Worm (Caenorhabditis elegans) whole organism, L4 larva: ENCODE results near the gene mtl-1.
A peak's percentile ranks its signal among the peaks of the same experiment; 100 is the strongest.

ENCODE experiments used
- F10B5.3 ChIP-seq: sonication (generic microtip); optimal IDR thresholded peaks from 2 replicates; lab custom pipeline; 2016; ENCODE audit warnings: mild to moderate bottlenecking, missing genetic modification characterization, missing compliant biosample characterization
- F26F4.8 ChIP-seq: fragments of 200-800 bp; sonication (Bioruptor generic); conservative IDR thresholded peaks from 2 replicates; pipeline ENCODE4 v1.3.6; 2022; ENCODE audit warnings: missing genetic modification characterization, missing compliant biosample characterization
- T20F7.1 ChIP-seq: fragments of 200-800 bp; sonication (Bioruptor generic); optimal IDR thresholded peaks from 2 replicates; lab custom pipeline; 2018; ENCODE audit warnings: mild to moderate bottlenecking, missing genetic modification characterization, missing compliant biosample characterization
- Y105C5A.15 ChIP-seq: fragments of 200-800 bp; sonication (Bioruptor generic); IDR thresholded peaks from 2 replicates; pipeline ENCODE4 v1.3.6; 2022; ENCODE audit warnings: missing genetic modification characterization, missing compliant biosample characterization
- ZK337.2 ChIP-seq: fragments of 200-800 bp; sonication (Bioruptor generic); IDR thresholded peaks from 2 replicates; pipeline ENCODE4 v1.3.6; 2022; ENCODE audit warnings: missing genetic modification reagents, missing genetic modification characterization, missing compliant biosample characterization
- aha-1 ChIP-seq: fragments of 150-350 bp; peaks from one replicate; lab custom pipeline; 2014; ENCODE audit warnings: missing biosample characterization, missing genetic modification characterization
- aly-2 ChIP-seq: sonication (generic microtip); optimal IDR thresholded peaks from 2 replicates; lab custom pipeline; 2018; ENCODE audit warnings: missing biosample characterization, missing genetic modification characterization
- attf-4 ChIP-seq: sonication (generic microtip); optimal IDR thresholded peaks from 3 replicates; lab custom pipeline; 2017; ENCODE audit warnings: missing biosample characterization, missing genetic modification characterization
- ceh-20 ChIP-seq: fragments of 200-800 bp; sonication (Bioruptor generic); IDR thresholded peaks from 2 replicates; pipeline ENCODE4 v1.3.6; 2022; ENCODE audit warnings: missing genetic modification reagents, missing genetic modification characterization, missing compliant biosample characterization
- ceh-44 ChIP-seq: fragments of 200-800 bp; sonication (Bioruptor generic); IDR thresholded peaks from 2 replicates; pipeline ENCODE4 v1.3.6; 2022; ENCODE audit warnings: missing genetic modification reagents, missing genetic modification characterization, missing compliant biosample characterization
- ceh-62 ChIP-seq: sonication (generic microtip); optimal IDR thresholded peaks from 2 replicates; lab custom pipeline; 2017; ENCODE audit warnings: missing biosample characterization, missing genetic modification characterization
- ces-1 ChIP-seq: fragments of 150-350 bp; sonication (generic microtip); optimal IDR thresholded peaks from 4 replicates; lab custom pipeline; 2014; ENCODE audit warnings: missing biosample characterization, missing genetic modification reagents, missing genetic modification characterization
- daf-12 ChIP-seq: fragments of 150-350 bp; optimal IDR thresholded peaks from 2 replicates; lab custom pipeline; 2014; ENCODE audit warnings: missing biosample characterization, missing genetic modification reagents, missing genetic modification characterization
- daf-16 ChIP-seq, 3 experiments: sonication (generic microtip); optimal IDR thresholded peaks; 2 replicates each; lab custom pipeline; 2016 to 2017; ENCODE audit warnings: missing genetic modification characterization in 3 of 3, missing genetic modification reagents in 3 of 3, mild to moderate bottlenecking in 2 of 3, missing compliant biosample characterization in 2 of 3, missing biosample characterization in 1 of 3, moderate library complexity in 1 of 3
- daf-8 ChIP-seq: fragments of 200-800 bp; sonication (Bioruptor generic); IDR thresholded peaks from 2 replicates; pipeline ENCODE4 v1.3.6; 2022; ENCODE audit warnings: missing genetic modification characterization, missing compliant biosample characterization
- dmd-6 ChIP-seq: fragments of 200-800 bp; sonication (Bioruptor generic); IDR thresholded peaks from 2 replicates; pipeline ENCODE4 v1.3.6; 2022; ENCODE audit warnings: missing genetic modification reagents, missing genetic modification characterization, missing compliant biosample characterization
- dve-1 ChIP-seq: sonication (generic microtip); optimal IDR thresholded peaks from 2 replicates; lab custom pipeline; 2017; ENCODE audit warnings: antibody characterized with exemption, mild to moderate bottlenecking, missing genetic modification characterization, missing compliant biosample characterization; ENCODE audit not compliant: insufficient read depth
- egl-27 ChIP-seq: sonication (generic microtip); optimal IDR thresholded peaks from 3 replicates; lab custom pipeline; 2017; ENCODE audit warnings: missing biosample characterization, missing genetic modification reagents, missing genetic modification characterization
- fos-1 ChIP-seq: fragments of 150-350 bp; optimal IDR thresholded peaks from 2 replicates; lab custom pipeline; 2014; ENCODE audit warnings: missing biosample characterization, missing genetic modification characterization
- gei-8 ChIP-seq: fragments of 200-800 bp; sonication (Bioruptor generic); optimal IDR thresholded peaks from 2 replicates; lab custom pipeline; 2018; ENCODE audit warnings: mild to moderate bottlenecking, missing genetic modification characterization, missing compliant biosample characterization
- hif-1 ChIP-seq, 2 experiments: sonication (generic microtip); optimal IDR thresholded peaks; 2 replicates each; lab custom pipeline; 2016 to 2017; ENCODE audit warnings: missing compliant biosample characterization in 2 of 2, missing genetic modification characterization in 2 of 2, missing genetic modification reagents in 2 of 2, missing genotype in 2 of 2, mild to moderate bottlenecking in 1 of 2
- hlh-11 ChIP-seq: fragments of 200-800 bp; sonication (Bioruptor generic); optimal IDR thresholded peaks from 2 replicates; lab custom pipeline; 2018; ENCODE audit warnings: mild to moderate bottlenecking, missing genetic modification characterization, missing compliant biosample characterization
- jun-1 ChIP-seq: fragments of 150-350 bp; optimal IDR thresholded peaks from 2 replicates; lab custom pipeline; 2014; ENCODE audit warnings: missing biosample characterization, missing genetic modification reagents, missing genetic modification characterization
- lin-13 ChIP-seq: fragments of 150-350 bp; optimal IDR thresholded peaks from 2 replicates; lab custom pipeline; 2014; ENCODE audit warnings: missing biosample characterization, missing genetic modification reagents, missing genetic modification characterization
- lin-29 ChIP-seq: fragments of 200-800 bp; sonication (Bioruptor generic); IDR thresholded peaks from 2 replicates; pipeline ENCODE4 v1.3.6; 2022; ENCODE audit warnings: missing genetic modification reagents, missing genetic modification characterization, missing compliant biosample characterization
- lin-38 ChIP-seq: fragments of 200-800 bp; sonication (Bioruptor generic); IDR thresholded peaks from 2 replicates; pipeline ENCODE4 v1.3.6; 2022; ENCODE audit warnings: missing genetic modification reagents, missing genetic modification characterization, missing compliant biosample characterization
- lin-39 ChIP-seq: fragments of 150-350 bp; optimal IDR thresholded peaks from 2 replicates; lab custom pipeline; 2014; ENCODE audit warnings: missing biosample characterization, missing genetic modification reagents, missing genetic modification characterization
- lir-3 ChIP-seq: sonication (generic microtip); optimal IDR thresholded peaks from 2 replicates; lab custom pipeline; 2016; ENCODE audit warnings: mild to moderate bottlenecking, missing genetic modification characterization, missing compliant biosample characterization
- mep-1 ChIP-seq: fragments of 150-350 bp; sonication (generic microtip); optimal IDR thresholded peaks from 3 replicates; lab custom pipeline; 2014; ENCODE audit warnings: missing biosample characterization, missing genetic modification characterization
- mes-2 ChIP-seq: sonication (generic microtip); optimal IDR thresholded peaks from 2 replicates; lab custom pipeline; 2016; ENCODE audit warnings: missing genotype, mild to moderate bottlenecking, missing genetic modification characterization, missing compliant biosample characterization; ENCODE audit not compliant: poor library complexity, severe bottlenecking
- nhr-102 ChIP-seq: sonication (generic microtip); optimal IDR thresholded peaks from 2 replicates; lab custom pipeline; 2016; ENCODE audit warnings: mild to moderate bottlenecking, missing genetic modification characterization, moderate library complexity, missing compliant biosample characterization
- nhr-11 ChIP-seq: fragments of 150-350 bp; optimal IDR thresholded peaks from 2 replicates; lab custom pipeline; 2014; ENCODE audit warnings: missing biosample characterization, missing genetic modification characterization
- nhr-28 ChIP-seq: fragments of 150-350 bp; optimal IDR thresholded peaks from 2 replicates; lab custom pipeline; 2014; ENCODE audit warnings: missing biosample characterization, missing genetic modification characterization
- rbr-2 ChIP-seq: sonication (generic microtip); optimal IDR thresholded peaks from 2 replicates; lab custom pipeline; 2016; ENCODE audit warnings: missing genotype, missing genetic modification characterization, missing compliant biosample characterization
- snpc-1.2 ChIP-seq: fragments of 200-800 bp; sonication (Bioruptor generic); IDR thresholded peaks from 2 replicates; pipeline ENCODE4 v1.3.6; 2022; ENCODE audit warnings: missing genetic modification reagents, missing genetic modification characterization, missing compliant biosample characterization
- snpc-4 ChIP-seq: fragments of 150-350 bp; optimal IDR thresholded peaks from 2 replicates; lab custom pipeline; 2014; ENCODE audit warnings: missing biosample characterization, missing genetic modification characterization
- zfp-2 ChIP-seq: sonication (generic microtip); optimal IDR thresholded peaks from 2 replicates; lab custom pipeline; 2016; ENCODE audit warnings: mild to moderate bottlenecking, missing genetic modification characterization, missing compliant biosample characterization
- zip-2 ChIP-seq: fragments of 150-350 bp; optimal IDR thresholded peaks from 2 replicates; lab custom pipeline; 2014; ENCODE audit warnings: missing biosample characterization, missing genetic modification characterization

Gene mtl-1

ce11 chrV:6681501-6681900, 10.2 kb downstream of the mtl-1 start, which contains the start of gene egl-46:
Gene egl-46 (minus strand): TSS chrV:6681573.
- no peak for TF ChIP-seq lin-13 (GFP tag; lab: Kevin White, UChicago)
- TF ChIP-seq aly-2 = no peak
- TF ChIP-seq F10B5.3 = no peak
- TF ChIP-seq mep-1 = no peak
- no peak for TF ChIP-seq zfp-2 (tag; lab: Kevin White, UChicago)
- no peak for TF ChIP-seq egl-27
- TF ChIP-seq lin-38 (GFP tag; lab: Robert Waterston, UW) = no peak
- TF ChIP-seq snpc-4 (tag; lab: Kevin White, UChicago) = no peak
- TF ChIP-seq mes-2 (tag; lab: Kevin White, UChicago) = no peak
- TF ChIP-seq nhr-11 (tag; lab: Kevin White, UChicago) = no peak
- no peak for TF ChIP-seq F26F4.8 (GFP tag; lab: Robert Waterston, UW)
- TF ChIP-seq, all 104 proteins: peak for 0

ce11 chrV:6676158-6676849, 15.4 kb downstream of the mtl-1 start, which contains the start of gene cest-34:
Gene cest-34 (plus strand): TSS chrV:6676799.
- TF ChIP-seq dve-1 (no peak), nhr-102 (tag; lab: Kevin White, UChicago) (no peak), aha-1 (tag; lab: Kevin White, UChicago) (peak; percentile 17), snpc-1.2 (GFP tag; lab: Robert Waterston, UW) (no peak), dmd-6 (GFP tag; lab: Robert Waterston, UW) (peak; percentile 83), daf-12 (tag; lab: Kevin White, UChicago) (no peak), lin-39 (tag; lab: Kevin White, UChicago) (no peak), ceh-62 (no peak), lin-29 (GFP tag; lab: Robert Waterston, UW) (no peak), zip-2 (tag; lab: Kevin White, UChicago) (no peak), hif-1 (tag; optimal IDR thresholded peaks at IDR 0.05; lab: Kevin White, UChicago) (no peak), rbr-2 (tag; lab: Kevin White, UChicago) (no peak), jun-1 (no peak), ZK337.2 (GFP tag; lab: Robert Waterston, UW) (no peak), fos-1 (tag; lab: Kevin White, UChicago) (no peak), hlh-11 (tag; lab: Kevin White, UChicago) (peak; percentile 29), ces-1 (no peak), attf-4 (tag; lab: Kevin White, UChicago) (no peak), lir-3 (tag; lab: Kevin White, UChicago) (no peak), nhr-28 (peak; percentile 76), F10B5.3 (no peak), gei-8 (GFP tag; lab: Kevin White, UChicago) (no peak), ceh-44 (no peak)

ce11 chrV:6673967-6674366, 17.7 kb downstream of the mtl-1 start, which contains the start of gene cest-31:
Gene cest-31 (plus strand): TSS chrV:6674267.
- TF ChIP-seq T20F7.1 (GFP tag; lab: Kevin White, UChicago) = no peak
- TF ChIP-seq ceh-20 (GFP tag; lab: Robert Waterston, UW) = no peak
- TF ChIP-seq Y105C5A.15 (GFP tag; lab: Robert Waterston, UW) = no peak
- no peak for TF ChIP-seq aly-2
- no peak for TF ChIP-seq daf-8 (GFP tag; lab: Robert Waterston, UW)
- no peak for TF ChIP-seq daf-16 (GFP tag; optimal IDR thresholded peaks at IDR 0.05; lab: Kevin White, UChicago)
- peak; percentile 24 for TF ChIP-seq daf-16 (tag; optimal IDR thresholded peaks at IDR 0.05; lab: Kevin White, UChicago)
- TF ChIP-seq lin-39 (tag; lab: Kevin White, UChicago) = no peak
